Worm (Caenorhabditis elegans) whole organism, L4 larva: ENCODE data around the gene srz-9.

Experiments
- aly-2 ChIP-seq: sonication (generic microtip); optimal IDR thresholded peaks from 2 replicates; lab custom pipeline; 2018; ENCODE audit warnings: missing biosample characterization, missing genetic modification characterization
- lin-13 ChIP-seq: fragments of 150-350 bp; optimal IDR thresholded peaks from 2 replicates; lab custom pipeline; 2014; ENCODE audit warnings: missing biosample characterization, missing genetic modification reagents, missing genetic modification characterization
- nhr-111 ChIP-seq: fragments of 200-800 bp; sonication (Bioruptor generic); optimal IDR thresholded peaks from 2 replicates; lab custom pipeline; 2018; ENCODE audit warnings: mild to moderate bottlenecking, missing genetic modification characterization, missing compliant biosample characterization
- snpc-4 ChIP-seq: fragments of 150-350 bp; optimal IDR thresholded peaks from 2 replicates; lab custom pipeline; 2014; ENCODE audit warnings: missing biosample characterization, missing genetic modification characterization

DNA sequence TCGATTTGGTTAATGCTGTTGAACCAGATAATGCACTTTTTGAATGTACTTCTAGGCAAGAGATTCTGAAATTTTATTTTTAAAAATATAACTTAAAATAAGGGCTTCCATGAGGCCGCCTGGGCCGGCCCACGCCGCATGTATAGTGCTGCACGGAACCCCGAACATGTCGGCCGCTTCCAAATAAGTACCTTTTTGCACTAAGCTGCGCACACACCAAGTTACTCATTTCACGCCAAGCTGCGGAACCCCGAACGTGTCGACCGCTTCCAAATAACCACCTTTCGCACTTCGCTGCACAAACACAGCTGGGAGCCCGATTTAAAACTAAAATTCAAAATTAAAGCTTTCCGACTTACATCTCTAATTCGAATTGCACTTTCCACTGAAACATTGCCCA is 47.6 kb downstream of the srz-9 start:
- no peak for TF ChIP-seq lin-13 (GFP tag; lab: Kevin White, UChicago)
- TF ChIP-seq nhr-111 = no peak
- no peak for TF ChIP-seq aly-2 (tag; lab: Kevin White, UChicago)
- no peak for TF ChIP-seq snpc-4 (tag; lab: Kevin White, UChicago)
